Fruit fly (Drosophila melanogaster): ENCODE measurements around the gene CG15536.

- TF ChIP-seq usp (GFP tag; optimal IDR thresholded peaks at IDR 0.05) (no peak), CG8478 (optimal IDR thresholded peaks at IDR 0.05) (no peak), psq (optimal IDR thresholded peaks at IDR 0.05) (no peak), pan (optimal IDR thresholded peaks at IDR 0.05) (no peak)
Observed at dm6 chr3R:30459066-30459935, 34.3 kb upstream of the CG15536 start, which contains the start of the genes CG2224 and CDase.
